Worm (Caenorhabditis elegans) whole organism, L2 larva: ENCODE measurements around the gene nsph-4.1.
"Not testable (repeated sequence)": the region's sequence is repeated elsewhere in the genome, so short reads cannot be mapped to it uniquely, and the experiment has no call there.

Experiments used
- C34F6.9 ChIP-seq: fragments of 150-350 bp; optimal IDR thresholded peaks from 2 replicates; lab custom pipeline; 2014; ENCODE audit warnings: missing biosample characterization, missing genetic modification characterization
- R02D3.7 ChIP-seq: fragments of 150-350 bp; optimal IDR thresholded peaks from 2 replicates; lab custom pipeline; 2014; ENCODE audit warnings: missing biosample characterization, missing genetic modification characterization
- Y55F3AM.14 ChIP-seq: fragments of 200-800 bp; sonication (Bioruptor generic); optimal IDR thresholded peaks from 2 replicates; lab custom pipeline; 2018; ENCODE audit warnings: mild to moderate bottlenecking, missing genetic modification characterization, missing compliant biosample characterization
- ama-1 ChIP-seq: fragments of 150-350 bp; optimal IDR thresholded peaks from 2 replicates; lab custom pipeline; 2018; ENCODE audit warnings: inconsistent platforms
- blmp-1 ChIP-seq: sonication (generic microtip); optimal IDR thresholded peaks from 2 replicates; lab custom pipeline; 2017; ENCODE audit warnings: missing genetic modification characterization, mild to moderate bottlenecking, missing compliant biosample characterization, antibody characterized with exemption, moderate library complexity; ENCODE audit not compliant: insufficient read depth
- crh-2 ChIP-seq: sonication (generic microtip); optimal IDR thresholded peaks from 2 replicates; lab custom pipeline; 2017; ENCODE audit warnings: missing biosample characterization, missing genetic modification characterization
- dmd-4 ChIP-seq: sonication (generic microtip); optimal IDR thresholded peaks from 2 replicates; lab custom pipeline; 2017; ENCODE audit warnings: missing biosample characterization, missing genetic modification characterization
- egl-27 ChIP-seq: sonication (generic microtip); optimal IDR thresholded peaks from 3 replicates; lab custom pipeline; 2017; ENCODE audit warnings: missing biosample characterization, missing genetic modification reagents, missing genetic modification characterization
- elt-1 ChIP-seq: fragments of 150-350 bp; optimal IDR thresholded peaks from 2 replicates; lab custom pipeline; 2014; ENCODE audit warnings: missing biosample characterization, missing genetic modification characterization
- gmeb-1 ChIP-seq: fragments of 150-350 bp; optimal IDR thresholded peaks from 2 replicates; lab custom pipeline; 2014; ENCODE audit warnings: missing biosample characterization, missing genetic modification characterization
- lin-11 ChIP-seq: fragments of 150-350 bp; sonication (generic microtip); optimal IDR thresholded peaks from 2 replicates; lab custom pipeline; 2014; ENCODE audit warnings: missing biosample characterization, missing genetic modification characterization, inconsistent platforms, mixed read lengths
- lin-39 ChIP-seq: fragments of 150-350 bp; optimal IDR thresholded peaks from 2 replicates; lab custom pipeline; 2014; ENCODE audit warnings: missing biosample characterization, missing genetic modification reagents, missing genetic modification characterization
- mab-5 ChIP-seq: fragments of 150-350 bp; optimal IDR thresholded peaks from 2 replicates; lab custom pipeline; 2014; ENCODE audit warnings: missing biosample characterization, missing genetic modification characterization
- mbf-1 ChIP-seq: sonication (generic microtip); optimal IDR thresholded peaks from 2 replicates; lab custom pipeline; 2017; ENCODE audit warnings: missing biosample characterization, missing genetic modification characterization
- mdl-1 ChIP-seq, 2 experiments: fragments of 150-350 bp in 1 of 2; sonication (generic microtip) in 1 of 2; optimal IDR thresholded peaks; 2 replicates each; lab custom pipeline; 2017; ENCODE audit warnings: missing biosample characterization in 2 of 2, missing genetic modification characterization in 2 of 2
- nhr-10 ChIP-seq: sonication (generic microtip); optimal IDR thresholded peaks from 2 replicates; lab custom pipeline; 2017; ENCODE audit warnings: missing biosample characterization, missing genetic modification characterization
- nhr-11 ChIP-seq: fragments of 150-350 bp; optimal IDR thresholded peaks from 2 replicates; lab custom pipeline; 2014; ENCODE audit warnings: missing biosample characterization, missing genetic modification characterization
- nhr-12 ChIP-seq: fragments of 150-350 bp; optimal IDR thresholded peaks from 2 replicates; lab custom pipeline; 2014; ENCODE audit warnings: missing biosample characterization, missing genetic modification characterization
- nhr-21 ChIP-seq: fragments of 150-350 bp; optimal IDR thresholded peaks from 2 replicates; lab custom pipeline; 2014; ENCODE audit warnings: missing biosample characterization, missing genetic modification characterization
- nhr-237 ChIP-seq: fragments of 150-350 bp; optimal IDR thresholded peaks from 2 replicates; lab custom pipeline; 2014; ENCODE audit warnings: missing biosample characterization, missing genetic modification characterization
- nhr-25 ChIP-seq: fragments of 150-350 bp; sonication (generic microtip); optimal IDR thresholded peaks from 3 replicates; lab custom pipeline; 2014; ENCODE audit warnings: missing biosample characterization, missing genetic modification characterization
- nhr-6 ChIP-seq: fragments of 150-350 bp; optimal IDR thresholded peaks from 2 replicates; lab custom pipeline; 2014; ENCODE audit warnings: missing biosample characterization, missing genetic modification characterization
- nhr-77 ChIP-seq: fragments of 150-350 bp; optimal IDR thresholded peaks from 2 replicates; lab custom pipeline; 2014; ENCODE audit warnings: missing biosample characterization, missing genetic modification characterization
- peb-1 ChIP-seq: fragments of 150-350 bp; optimal IDR thresholded peaks from 2 replicates; lab custom pipeline; 2014; ENCODE audit warnings: missing biosample characterization, missing genetic modification characterization
- sem-4 ChIP-seq: fragments of 150-350 bp; optimal IDR thresholded peaks from 2 replicates; lab custom pipeline; 2014; ENCODE audit warnings: missing biosample characterization, missing genetic modification reagents, missing genetic modification characterization
- skn-1 ChIP-seq: sonication (generic microtip); optimal IDR thresholded peaks from 2 replicates; lab custom pipeline; 2017; ENCODE audit warnings: missing biosample characterization, missing genetic modification characterization
- sma-3 ChIP-seq: sonication (generic microtip); optimal IDR thresholded peaks from 2 replicates; lab custom pipeline; 2016; ENCODE audit warnings: missing genetic modification reagents, missing genetic modification characterization, missing compliant biosample characterization
- snpc-4 ChIP-seq: fragments of 150-350 bp; optimal IDR thresholded peaks from 2 replicates; lab custom pipeline; 2014; ENCODE audit warnings: missing biosample characterization, missing genetic modification characterization
- unc-55 ChIP-seq: fragments of 150-350 bp; sonication (generic microtip); optimal IDR thresholded peaks from 3 replicates; lab custom pipeline; 2014; ENCODE audit warnings: missing biosample characterization, missing genetic modification reagents, missing genetic modification characterization
- zag-1 ChIP-seq: fragments of 150-350 bp; optimal IDR thresholded peaks from 2 replicates; lab custom pipeline; 2014; ENCODE audit warnings: missing biosample characterization, missing genetic modification characterization
- ztf-1 ChIP-seq: fragments of 200-800 bp; sonication (Bioruptor generic); conservative IDR thresholded peaks from 2 replicates; pipeline ENCODE4 v1.3.6; 2022; ENCODE audit warnings: missing genetic modification characterization, missing compliant biosample characterization
- ztf-11 ChIP-seq: sonication (generic microtip); optimal IDR thresholded peaks from 2 replicates; lab custom pipeline; 2017; ENCODE audit warnings: missing biosample characterization, missing genetic modification characterization
- ztf-4 ChIP-seq: fragments of 150-350 bp; optimal IDR thresholded peaks from 2 replicates; lab custom pipeline; 2014; ENCODE audit warnings: missing biosample characterization, missing genetic modification characterization

nsph-4.1 gene

DNA sequence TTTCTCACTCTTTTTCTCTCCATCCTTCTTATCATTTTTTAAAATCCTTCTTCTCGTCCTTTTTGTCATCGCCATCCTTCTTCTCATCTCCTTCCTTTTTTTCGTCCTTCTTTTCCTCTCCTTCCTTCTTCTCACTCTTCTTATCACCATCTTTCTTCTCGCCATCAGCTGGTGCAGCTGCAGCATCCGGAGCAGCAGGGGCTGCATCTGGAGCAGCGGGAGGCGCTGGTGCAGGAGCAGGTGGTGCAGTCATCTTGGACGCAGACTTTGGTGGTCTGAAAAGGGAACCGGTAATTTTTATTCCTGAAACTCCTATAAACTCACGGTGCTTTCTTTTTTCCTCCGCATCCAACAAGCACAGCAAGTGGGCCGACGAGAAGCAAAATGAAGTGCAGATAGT lies 4.9 kb upstream of the nsph-4.1 start:
- TF ChIP-seq blmp-1 (no peak), nhr-77 (no peak), ama-1 (lab: Kevin White, UChicago) (no peak), ztf-1 (no peak), R02D3.7 (tag; lab: Kevin White, UChicago) (no peak), mdl-1 (tag; optimal IDR thresholded peaks at IDR 0.05; lab: Kevin White, UChicago) (no peak), nhr-21 (no peak), ztf-11 (tag; lab: Kevin White, UChicago) (no peak), lin-39 (tag; lab: Kevin White, UChicago) (no peak), gmeb-1 (tag; lab: Kevin White, UChicago) (no peak), sma-3 (GFP tag; lab: Kevin White, UChicago) (no peak), egl-27 (tag; lab: Kevin White, UChicago) (no peak), ztf-4 (tag; lab: Kevin White, UChicago) (no peak), mab-5 (tag; lab: Kevin White, UChicago) (no peak)

DNA sequence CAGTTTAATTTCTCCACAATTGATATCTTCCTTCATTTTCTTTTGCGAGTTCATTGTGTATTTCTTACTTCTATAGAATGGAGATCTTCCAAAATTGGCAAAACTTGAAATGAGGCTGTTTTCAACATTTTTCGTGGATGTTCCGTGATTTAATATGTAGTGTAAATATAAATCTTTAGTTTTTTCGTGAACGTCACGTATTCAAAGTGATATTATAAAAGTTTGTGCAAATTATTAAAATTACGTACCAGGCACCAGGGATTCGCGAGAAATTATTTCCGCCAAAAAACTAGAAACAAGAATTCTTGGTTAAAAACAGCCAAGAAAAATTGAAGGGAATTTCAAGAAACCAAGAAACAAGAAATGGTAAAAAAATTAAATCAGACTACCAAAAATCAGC lies 2.4 kb upstream of the nsph-4.1 start, which contains the start of gene Y59E9AL.8:
TSS of gene Y59E9AL.8 (minus strand) at position 101 of the 400 bp plus-strand sequence.
- no peak for TF ChIP-seq nhr-25 (tag; lab: Kevin White, UChicago)
- TF ChIP-seq lin-11 (tag; lab: Kevin White, UChicago) = no peak
- TF ChIP-seq nhr-237 (tag; lab: Kevin White, UChicago) = no peak
- TF ChIP-seq crh-2 (tag; lab: Kevin White, UChicago) = no peak
- no peak for TF ChIP-seq gmeb-1 (tag; lab: Kevin White, UChicago)
- no peak for TF ChIP-seq lin-39 (tag; lab: Kevin White, UChicago)
- no peak for TF ChIP-seq unc-55
- TF ChIP-seq ztf-1 = no peak
- TF ChIP-seq mdl-1 (tag; optimal IDR thresholded peaks at IDR 0.05; lab: Kevin White, UChicago) = no peak
- no peak for TF ChIP-seq Y55F3AM.14 (GFP tag; lab: Kevin White, UChicago)
- TF ChIP-seq zag-1 (tag; lab: Kevin White, UChicago) = no peak
- no peak for TF ChIP-seq R02D3.7 (tag; lab: Kevin White, UChicago)

DNA sequence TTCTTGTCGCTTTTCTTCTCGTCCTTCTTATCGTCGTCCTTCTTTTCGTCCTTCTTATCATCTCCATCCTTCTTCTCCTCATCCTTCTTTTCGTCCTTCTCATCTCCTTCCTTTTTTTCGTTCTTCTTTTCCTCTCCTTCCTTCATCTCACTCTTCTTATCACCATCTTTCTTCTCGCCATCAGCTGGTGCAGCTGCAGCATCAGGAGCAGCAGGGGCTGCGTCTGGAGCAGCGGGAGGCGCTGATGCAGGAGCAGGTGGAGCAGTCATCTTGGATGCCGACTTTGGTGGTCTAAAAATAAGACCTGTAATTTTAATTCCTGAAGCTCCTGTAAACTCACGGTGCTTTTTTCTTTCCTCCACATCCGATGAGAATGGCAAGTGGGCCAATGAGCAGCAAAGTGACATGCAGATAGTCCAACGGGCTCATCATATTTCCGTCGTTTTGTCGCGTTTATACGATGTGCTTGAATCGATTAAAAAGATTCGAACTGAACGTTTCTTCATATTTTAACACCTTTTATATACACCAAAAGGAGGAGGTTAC lies 1.3 kb upstream of the nsph-4.1 start, which contains the start of gene cylc-1:
TSS of gene cylc-1 (minus strand) at position 496 of the 546 bp plus-strand sequence.
- TF ChIP-seq ztf-11 (tag; lab: Kevin White, UChicago); nhr-11 (tag; lab: Kevin White, UChicago); Y55F3AM.14 (GFP tag; lab: Kevin White, UChicago): not testable (repeated sequence)
- TF ChIP-seq, all 48 proteins: peak for 0; not testable (repeated sequence) for 48

DNA sequence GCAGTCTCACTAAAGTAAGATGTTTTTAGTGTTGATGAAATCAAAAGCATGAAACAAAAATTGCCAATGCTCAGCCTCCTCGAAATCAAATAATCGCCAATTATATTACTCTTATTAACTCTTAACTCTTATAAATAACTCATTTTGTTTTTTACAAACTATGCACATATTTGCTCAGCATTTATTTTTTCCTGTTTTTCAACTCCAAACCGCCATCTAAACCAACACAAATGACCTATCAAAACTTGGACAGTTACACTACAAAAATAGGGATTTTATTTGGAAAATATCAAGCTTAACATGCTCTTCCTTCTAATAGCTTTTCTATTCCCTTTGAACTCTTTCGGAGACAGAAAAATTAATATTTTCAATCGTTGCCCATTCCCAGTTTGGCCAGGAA lies 2.0 kb downstream of the nsph-4.1 start, which contains the start of gene thn-6:
TSS of gene thn-6 (plus strand) at position 301 of the 400 bp plus-strand sequence.
- TF ChIP-seq ztf-1 = no peak
- TF ChIP-seq Y55F3AM.14 (GFP tag; lab: Kevin White, UChicago) = no peak
- no peak for TF ChIP-seq nhr-21
- no peak for TF ChIP-seq ama-1 (lab: Kevin White, UChicago)
- no peak for TF ChIP-seq snpc-4 (tag; lab: Kevin White, UChicago)
- no peak for TF ChIP-seq ztf-4 (tag; lab: Kevin White, UChicago)
- TF ChIP-seq sma-3 (GFP tag; lab: Kevin White, UChicago) = no peak
- no peak for TF ChIP-seq nhr-6 (tag; lab: Kevin White, UChicago)
- no peak for TF ChIP-seq nhr-10 (tag; lab: Kevin White, UChicago)
- TF ChIP-seq sem-4 = no peak
- TF ChIP-seq elt-1 (tag; lab: Kevin White, UChicago) = no peak
- TF ChIP-seq mbf-1 = no peak
- no peak for TF ChIP-seq peb-1 (tag; lab: Kevin White, UChicago)
- no peak for TF ChIP-seq dmd-4 (tag; lab: Kevin White, UChicago)
- TF ChIP-seq lin-11 (tag; lab: Kevin White, UChicago) = no peak
- TF ChIP-seq C34F6.9 (tag; lab: Kevin White, UChicago) = no peak

DNA sequence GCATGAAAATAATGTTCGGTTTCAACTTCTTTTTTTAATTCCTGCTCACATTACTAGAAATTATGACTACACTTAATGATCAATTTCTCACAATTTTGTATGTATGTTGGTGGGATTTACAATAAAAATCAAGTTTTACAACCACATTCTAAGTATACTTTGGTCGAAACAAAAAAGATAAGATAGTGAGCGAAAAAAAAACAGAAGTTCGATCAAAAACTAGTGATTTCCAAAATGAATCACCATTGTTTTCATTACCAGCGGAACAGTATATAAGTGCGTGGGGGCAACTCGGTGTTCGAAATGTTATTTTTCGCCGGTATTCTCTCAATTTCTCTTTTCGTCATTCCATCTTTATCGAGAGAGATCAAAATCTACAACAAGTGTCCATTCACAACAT lies 3.9 kb downstream of the nsph-4.1 start, which contains the start of gene thn-5:
TSS of gene thn-5 (plus strand) at position 301 of the 400 bp plus-strand sequence.
- TF ChIP-seq skn-1 (tag; lab: Kevin White, UChicago) (no peak), blmp-1 (no peak), nhr-12 (tag; lab: Kevin White, UChicago) (no peak)
